Worm (Caenorhabditis elegans): ENCODE results near the gene C29G2.6.
"Not testable (repeated sequence)": the region's sequence is repeated elsewhere in the genome, so short reads cannot be mapped to it uniquely, and the experiment has no call there.

C29G2.6 gene

DNA sequence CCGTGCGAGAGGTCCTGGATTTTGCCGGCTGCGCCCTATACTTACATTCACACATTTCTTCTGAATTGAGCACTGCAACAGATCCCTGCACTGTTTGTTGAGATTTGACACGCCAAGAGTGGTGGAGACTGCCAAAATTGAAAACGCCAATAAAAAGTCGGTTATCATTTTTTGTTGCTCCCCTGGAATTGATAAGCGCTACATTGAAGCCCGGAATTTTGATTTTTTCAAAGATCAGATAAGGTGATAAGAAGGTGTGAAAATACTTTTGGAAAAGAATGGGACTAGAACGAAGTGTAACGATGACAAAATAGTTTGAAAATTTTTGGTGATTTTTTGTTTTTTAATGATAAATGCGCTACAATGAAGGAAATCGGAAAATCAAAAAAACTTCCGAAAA, at the start of gene C29G2.6:
Gene C29G2.6 (minus strand): TSS at position 182 of the 400 bp plus-strand sequence.
- TF ChIP-seq dao-5 (tag; optimal IDR thresholded peaks at IDR 0.05), result no peak
- TF ChIP-seq him-1 (tag; optimal IDR thresholded peaks at IDR 0.05), result no peak
- TF ChIP-seq W03F9.2 (tag; optimal IDR thresholded peaks at IDR 0.05), result no peak

DNA sequence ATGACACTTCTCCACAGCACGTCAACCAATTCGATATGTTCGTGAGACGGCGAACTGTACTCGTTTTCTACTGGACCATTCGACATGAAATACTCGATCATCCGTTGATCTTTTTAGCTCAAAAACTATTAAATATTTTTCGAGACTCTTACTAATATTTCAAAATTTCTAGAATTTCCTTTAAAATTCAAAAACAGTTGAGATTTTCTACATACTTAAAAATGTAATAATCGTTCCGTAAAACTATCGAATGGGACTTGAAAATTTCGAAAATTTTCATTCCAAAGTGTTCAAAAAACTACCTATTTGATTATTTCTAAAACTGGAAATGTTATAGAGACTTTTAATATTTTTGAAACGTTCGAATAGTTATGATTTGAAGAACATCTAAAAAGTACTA, 39.7 kb upstream of the C29G2.6 start, which contains the start of gene sknr-1:
Gene sknr-1 (minus strand): TSS at position 101 of the 400 bp plus-strand sequence.
- not testable (repeated sequence) for TF ChIP-seq him-1, W03F9.2, dao-5 (tag; optimal IDR thresholded peaks at IDR 0.05)

DNA sequence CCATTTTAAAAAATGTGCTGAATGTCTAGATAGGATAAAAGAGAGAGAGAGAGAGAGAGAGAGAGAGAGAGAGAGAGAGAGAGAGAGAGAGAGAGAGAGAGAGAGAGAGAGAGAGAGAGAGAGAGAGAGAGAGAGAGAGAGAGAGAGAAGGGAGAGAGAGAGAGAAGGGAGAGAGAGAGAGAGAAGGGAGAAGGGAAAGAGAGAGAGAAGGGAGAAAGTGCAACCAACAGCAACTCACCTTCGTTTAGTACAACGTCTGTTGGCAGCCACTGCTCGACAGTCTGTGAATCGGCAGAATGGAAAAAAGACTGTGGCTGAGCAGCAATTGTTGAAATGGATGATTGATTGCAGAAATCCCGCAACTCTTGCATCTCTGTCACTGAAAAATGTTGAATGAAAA, 38.1 kb upstream of the C29G2.6 start:
- no peak for TF ChIP-seq W03F9.2 (tag; optimal IDR thresholded peaks at IDR 0.05)
- TF ChIP-seq him-1 (tag; optimal IDR thresholded peaks at IDR 0.05), result no peak
- TF ChIP-seq dao-5 (tag; optimal IDR thresholded peaks at IDR 0.05), result no peak

DNA sequence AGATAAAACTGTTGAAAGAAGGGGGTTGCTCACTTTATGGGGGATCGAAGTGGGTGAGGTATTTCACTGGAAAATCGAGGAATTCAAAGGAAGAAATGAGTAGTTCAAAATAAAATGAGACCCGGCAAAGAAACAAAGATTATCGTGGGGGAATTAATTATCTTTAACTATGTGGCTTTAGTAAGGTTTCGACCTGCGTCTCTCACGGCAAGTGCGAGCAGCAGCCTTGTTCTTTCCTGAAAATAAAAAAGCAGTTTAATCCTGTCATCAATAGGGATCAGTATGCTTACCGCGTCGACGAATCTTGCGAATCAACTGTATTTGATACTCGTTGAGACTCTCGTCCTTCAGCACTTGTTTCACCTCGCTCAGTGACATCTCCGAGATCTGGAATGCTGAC, 36.2 kb upstream of the C29G2.6 start, which contains the start of gene srh-271:
Gene srh-271 (minus strand): TSS at position 101 of the 400 bp plus-strand sequence.
- TF ChIP-seq W03F9.2 (tag; optimal IDR thresholded peaks at IDR 0.05), result no peak
- TF ChIP-seq dao-5 (tag; optimal IDR thresholded peaks at IDR 0.05), result no peak
- no peak for TF ChIP-seq him-1 (tag; optimal IDR thresholded peaks at IDR 0.05)

DNA sequence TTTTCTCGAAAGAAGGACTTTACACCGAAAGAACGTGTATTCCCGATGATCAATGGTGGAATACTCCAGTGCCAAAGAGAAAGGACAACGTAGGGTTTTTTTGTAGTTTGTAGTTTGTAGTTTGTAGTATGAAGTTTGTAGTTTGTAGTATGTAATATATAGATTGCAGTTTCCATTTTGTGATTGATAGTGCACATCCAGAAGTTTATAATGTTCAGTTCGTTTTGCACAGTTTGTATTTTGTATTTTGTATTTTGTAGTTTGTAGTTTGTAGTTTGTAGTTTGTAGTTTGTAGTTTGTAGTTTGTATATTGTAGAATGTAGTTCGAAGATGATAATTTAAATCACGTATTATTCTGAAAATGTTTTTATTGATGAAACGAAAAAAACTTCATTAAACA, 31.8 kb upstream of the C29G2.6 start:
- TF ChIP-seq him-1 (tag; optimal IDR thresholded peaks at IDR 0.05) (no peak), W03F9.2 (tag; optimal IDR thresholded peaks at IDR 0.05) (no peak), dao-5 (tag; optimal IDR thresholded peaks at IDR 0.05) (no peak)

ce11 chrV:2614986-2615687, 29.4 kb upstream of the C29G2.6 start, which contains the start of gene F53E10.1:
Gene F53E10.1 (plus strand): TSS chrV:2615310.
- TF ChIP-seq dao-5 (tag; optimal IDR thresholded peaks at IDR 0.05), result no peak
- TF ChIP-seq him-1 (tag; optimal IDR thresholded peaks at IDR 0.05), result no peak
- peak; percentile 20 for TF ChIP-seq W03F9.2 (tag; optimal IDR thresholded peaks at IDR 0.05)

DNA sequence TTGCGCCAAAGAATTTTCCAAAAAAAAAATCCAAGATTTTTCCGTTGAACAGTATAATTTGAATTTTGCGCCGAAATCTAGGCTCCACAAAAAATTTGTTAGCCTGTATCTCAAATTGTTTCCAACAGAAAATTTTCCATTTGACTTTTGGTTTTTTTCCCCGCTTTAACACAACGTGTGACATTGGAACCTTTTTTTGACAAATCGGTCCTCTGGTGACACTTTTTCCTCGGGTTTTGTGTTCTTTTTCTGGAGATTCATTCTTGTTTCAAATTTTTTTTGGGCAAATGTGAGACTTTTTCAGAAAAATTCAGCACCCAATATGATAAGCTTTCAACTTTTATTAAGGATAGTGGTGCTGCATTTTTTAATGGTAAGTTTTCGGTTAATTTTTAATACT, 22.6 kb upstream of the C29G2.6 start, which contains the start of gene acr-17:
Gene acr-17 (plus strand): TSS at position 301 of the 400 bp plus-strand sequence.
- TF ChIP-seq dao-5 (tag; optimal IDR thresholded peaks at IDR 0.05) (no peak), W03F9.2 (tag; optimal IDR thresholded peaks at IDR 0.05) (no peak), him-1 (tag; optimal IDR thresholded peaks at IDR 0.05) (no peak)

DNA sequence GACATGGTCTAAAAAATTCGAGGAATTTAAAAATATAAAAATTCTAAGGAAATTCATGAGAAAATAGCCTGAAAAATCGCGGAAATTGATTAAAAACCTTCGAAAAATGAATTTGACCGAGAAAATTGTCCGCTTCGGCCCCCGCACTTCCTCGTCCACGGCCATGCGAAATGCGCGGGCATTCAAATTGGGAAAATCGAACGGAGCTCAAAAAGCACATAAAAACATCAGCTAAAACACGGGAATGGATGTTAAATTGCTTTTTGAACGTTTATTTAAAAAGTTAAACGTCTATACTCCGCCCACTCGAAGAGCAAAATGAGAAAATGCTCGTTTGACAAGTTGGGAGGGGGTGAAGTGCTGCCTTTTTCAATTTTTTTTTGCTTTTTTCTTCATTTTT, 17.3 kb upstream of the C29G2.6 start, which contains the start of gene F53E10.6:
Gene F53E10.6 (minus strand): TSS at position 8 of the 400 bp plus-strand sequence.
- TF ChIP-seq him-1 (tag; optimal IDR thresholded peaks at IDR 0.05) (no peak), W03F9.2 (tag; optimal IDR thresholded peaks at IDR 0.05) (no peak), dao-5 (tag; optimal IDR thresholded peaks at IDR 0.05) (no peak)

ce11 chrV:2601817-2602216, 16.1 kb upstream of the C29G2.6 start:
- TF ChIP-seq W03F9.2 (tag; optimal IDR thresholded peaks at IDR 0.05) (no peak), him-1 (tag; optimal IDR thresholded peaks at IDR 0.05) (no peak), dao-5 (tag; optimal IDR thresholded peaks at IDR 0.05) (no peak)

DNA sequence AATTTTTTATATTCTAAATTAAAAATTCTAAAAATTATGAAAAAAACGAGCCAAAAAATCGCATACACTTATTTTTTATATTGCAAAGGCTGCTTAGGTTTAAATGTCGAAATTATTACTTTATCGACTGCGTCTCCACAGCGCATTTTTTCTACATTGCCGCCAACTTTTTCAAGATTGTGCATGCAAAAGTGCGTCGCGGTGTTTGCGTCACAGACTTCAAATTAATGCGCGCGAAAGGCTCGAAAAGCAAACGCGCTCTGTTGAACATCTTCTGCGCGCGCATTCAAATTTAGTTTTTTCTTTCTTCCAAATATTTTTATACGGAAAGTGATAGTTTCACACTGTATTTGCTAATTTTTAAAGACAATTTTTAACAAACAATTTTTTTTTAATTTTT, 14.8 kb upstream of the C29G2.6 start:
- TF ChIP-seq dao-5 (tag; optimal IDR thresholded peaks at IDR 0.05), result no peak
- TF ChIP-seq W03F9.2 (tag; optimal IDR thresholded peaks at IDR 0.05), result peak; percentile 64
- TF ChIP-seq him-1 (tag; optimal IDR thresholded peaks at IDR 0.05), result peak; percentile 39

DNA sequence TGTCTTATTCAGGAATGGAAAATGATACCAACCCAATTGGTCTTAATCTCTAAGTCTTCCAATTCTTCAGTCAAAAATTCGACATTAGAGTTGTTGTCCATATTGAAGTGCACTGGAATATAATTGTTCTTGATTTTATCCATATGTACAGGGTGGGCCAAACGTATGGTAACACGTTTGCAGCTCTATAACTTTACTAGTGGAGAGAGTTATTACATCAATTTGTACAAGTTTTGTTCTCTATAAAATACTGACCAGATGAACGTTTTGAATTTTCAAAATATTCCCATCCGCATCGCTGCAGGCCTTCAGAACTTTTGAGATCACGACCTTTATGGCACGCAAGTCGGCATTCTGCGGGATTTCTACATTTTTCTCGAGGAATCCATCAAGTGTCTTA, 13.1 kb upstream of the C29G2.6 start, which contains the start of gene F53E10.5:
Gene F53E10.5 (minus strand): TSS at position 101 of the 400 bp plus-strand sequence.
- not testable (repeated sequence) for TF ChIP-seq W03F9.2, him-1, dao-5 (tag; optimal IDR thresholded peaks at IDR 0.05)

DNA sequence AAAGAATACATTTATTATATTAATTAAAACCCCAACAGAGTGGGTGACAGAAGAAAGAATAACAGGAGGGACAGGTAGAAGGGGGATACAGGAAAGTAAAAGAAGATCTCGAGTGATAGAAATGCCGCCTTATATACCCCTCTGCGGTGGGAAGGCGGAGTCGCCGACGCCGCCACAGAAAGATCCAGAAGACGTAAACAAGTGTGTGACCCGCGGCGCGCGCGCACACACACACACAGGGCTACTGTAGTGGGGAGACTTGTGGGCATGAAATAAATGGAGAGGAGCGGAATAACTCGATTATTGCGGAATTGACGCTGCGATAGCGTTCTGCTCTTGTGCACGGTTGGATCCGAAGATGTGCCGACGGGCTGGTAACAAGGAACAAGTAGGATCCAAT, 10.0 kb upstream of the C29G2.6 start:
- TF ChIP-seq dao-5 (tag; optimal IDR thresholded peaks at IDR 0.05), result no peak
- TF ChIP-seq W03F9.2 (tag; optimal IDR thresholded peaks at IDR 0.05), result no peak
- no peak for TF ChIP-seq him-1 (tag; optimal IDR thresholded peaks at IDR 0.05)

DNA sequence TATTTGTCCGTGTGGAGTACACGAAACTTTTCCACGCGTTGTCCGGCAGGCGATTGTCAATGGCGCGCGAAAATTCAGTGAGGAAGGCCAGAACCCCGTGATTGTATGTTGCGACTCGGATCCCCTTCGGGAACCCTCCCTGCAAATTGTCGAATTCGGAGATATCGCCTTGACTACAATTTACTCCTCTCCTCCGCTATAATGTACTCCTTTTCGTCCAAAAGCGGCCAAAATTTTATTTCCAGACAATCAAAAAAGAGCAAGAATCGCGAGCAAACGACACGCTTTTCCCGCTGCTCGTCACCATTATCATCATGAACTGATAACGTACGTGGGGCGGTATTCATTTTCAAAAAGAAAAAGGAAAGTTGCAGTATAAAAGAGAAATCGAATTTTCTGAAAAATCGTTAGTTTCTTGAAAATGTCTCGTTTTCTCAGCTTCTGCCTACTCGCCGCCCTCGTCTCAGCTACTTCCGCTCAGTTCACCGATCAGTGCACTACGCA, 6.5 kb upstream of the C29G2.6 start, which contains the start of gene irg-3:
Gene irg-3 (plus strand): TSS at position 419 of the 504 bp plus-strand sequence.
- TF ChIP-seq him-1 (tag; optimal IDR thresholded peaks at IDR 0.05) (no peak), W03F9.2 (tag; optimal IDR thresholded peaks at IDR 0.05) (no peak), dao-5 (tag; optimal IDR thresholded peaks at IDR 0.05) (no peak)

- TF ChIP-seq W03F9.2 (tag; optimal IDR thresholded peaks at IDR 0.05), result no peak
- no peak for TF ChIP-seq dao-5 (tag; optimal IDR thresholded peaks at IDR 0.05)
- TF ChIP-seq him-1 (tag; optimal IDR thresholded peaks at IDR 0.05), result no peak
Measured at ce11 chrV:2589834-2590233, 4.1 kb upstream of the C29G2.6 start.

Measured in whole organism, L4/young adult.